Worm (Caenorhabditis elegans) whole organism, late embryonic: ENCODE measurements around the gene W04D2.4.

Experiments
- K02D7.2 ChIP-seq: sonication (generic microtip); optimal IDR thresholded peaks from 2 replicates; lab custom pipeline; 2017; ENCODE audit warnings: mild to moderate bottlenecking, missing genetic modification characterization, missing compliant biosample characterization
- T23F11.4 ChIP-seq: fragments of 200-800 bp; sonication (Bioruptor generic); optimal IDR thresholded peaks from 2 replicates; lab custom pipeline; 2018; ENCODE audit warnings: mild to moderate bottlenecking, missing genetic modification characterization, missing compliant biosample characterization
- ama-1 ChIP-seq: fragments of 150-350 bp; optimal IDR thresholded peaks from 2 replicates; lab custom pipeline; 2014
- ceh-14 ChIP-seq: sonication (generic microtip); optimal IDR thresholded peaks from 2 replicates; lab custom pipeline; 2016; ENCODE audit warnings: missing genotype, missing genetic modification characterization, missing compliant biosample characterization
- ceh-18 ChIP-seq: sonication (generic microtip); optimal IDR thresholded peaks from 2 replicates; lab custom pipeline; 2016; ENCODE audit warnings: missing genetic modification characterization, missing compliant biosample characterization
- ceh-24 ChIP-seq: sonication (generic microtip); optimal IDR thresholded peaks from 2 replicates; lab custom pipeline; 2016; ENCODE audit warnings: mild to moderate bottlenecking, missing genetic modification characterization, missing compliant biosample characterization
- ceh-30 ChIP-seq: fragments of 150-350 bp; optimal IDR thresholded peaks from 2 replicates; lab custom pipeline; 2014; ENCODE audit warnings: missing biosample characterization, missing genetic modification characterization
- ceh-31 ChIP-seq: sonication (generic microtip); optimal IDR thresholded peaks from 2 replicates; lab custom pipeline; 2016; ENCODE audit warnings: missing genetic modification characterization, missing compliant biosample characterization
- ceh-34 ChIP-seq: sonication (generic microtip); optimal IDR thresholded peaks from 2 replicates; lab custom pipeline; 2016; ENCODE audit warnings: mild to moderate bottlenecking, missing genetic modification characterization, missing compliant biosample characterization
- ceh-48 ChIP-seq: sonication (generic microtip); optimal IDR thresholded peaks from 2 replicates; lab custom pipeline; 2016; ENCODE audit warnings: missing genetic modification characterization, inconsistent platforms, missing compliant biosample characterization
- dve-1 ChIP-seq: sonication (generic microtip); optimal IDR thresholded peaks from 2 replicates; lab custom pipeline; 2017; ENCODE audit warnings: antibody characterized with exemption, mild to moderate bottlenecking, missing genetic modification characterization, missing compliant biosample characterization
- elt-2 ChIP-seq: sonication (generic microtip); optimal IDR thresholded peaks from 2 replicates; lab custom pipeline; 2016; ENCODE audit warnings: missing genetic modification reagents, missing genetic modification characterization, missing compliant biosample characterization
- elt-4 ChIP-seq: sonication (generic microtip); optimal IDR thresholded peaks from 2 replicates; lab custom pipeline; 2016; ENCODE audit warnings: missing genetic modification characterization, missing compliant biosample characterization
- ets-4 ChIP-seq: sonication (generic microtip); optimal IDR thresholded peaks from 2 replicates; lab custom pipeline; 2016; ENCODE audit warnings: missing genetic modification characterization, missing compliant biosample characterization
- hlh-13 ChIP-seq: fragments of 200-800 bp; sonication (Bioruptor generic); optimal IDR thresholded peaks from 2 replicates; lab custom pipeline; 2018; ENCODE audit warnings: mild to moderate bottlenecking, missing genetic modification characterization, missing compliant biosample characterization
- hlh-15 ChIP-seq: sonication (generic microtip); optimal IDR thresholded peaks from 2 replicates; lab custom pipeline; 2016; ENCODE audit warnings: missing genetic modification characterization, missing compliant biosample characterization
- hlh-6 ChIP-seq: sonication (generic microtip); optimal IDR thresholded peaks from 2 replicates; lab custom pipeline; 2016; ENCODE audit warnings: missing genotype, missing genetic modification characterization, missing compliant biosample characterization
- hlh-8 ChIP-seq: sonication (generic microtip); optimal IDR thresholded peaks from 2 replicates; lab custom pipeline; 2016; ENCODE audit warnings: missing genotype, missing genetic modification characterization, missing compliant biosample characterization
- madf-2 ChIP-seq: sonication (generic microtip); optimal IDR thresholded peaks from 2 replicates; lab custom pipeline; 2017; ENCODE audit warnings: missing genetic modification characterization, missing compliant biosample characterization
- odd-2 ChIP-seq: sonication (generic microtip); optimal IDR thresholded peaks from 2 replicates; lab custom pipeline; 2017; ENCODE audit warnings: antibody characterized with exemption, mild to moderate bottlenecking, missing genetic modification characterization, missing compliant biosample characterization
- pag-3 ChIP-seq: sonication (generic microtip); optimal IDR thresholded peaks from 2 replicates; lab custom pipeline; 2016; ENCODE audit warnings: missing compliant biosample characterization, missing genetic modification characterization, borderline replicate concordance
- pat-9 ChIP-seq: fragments of 200-800 bp; sonication (Bioruptor generic); optimal IDR thresholded peaks from 2 replicates; lab custom pipeline; 2018; ENCODE audit warnings: mild to moderate bottlenecking, missing genetic modification characterization, moderate library complexity, missing compliant biosample characterization
- pha-2 ChIP-seq: sonication (generic microtip); optimal IDR thresholded peaks from 2 replicates; lab custom pipeline; 2017; ENCODE audit warnings: mild to moderate bottlenecking, missing genetic modification characterization, missing compliant biosample characterization
- pha-4 ChIP-seq: fragments of 150-350 bp; optimal IDR thresholded peaks from 2 replicates; lab custom pipeline; 2018; ENCODE audit warnings: missing biosample characterization, missing genetic modification reagents, missing genetic modification characterization
- pqm-1 ChIP-seq: sonication (generic microtip); optimal IDR thresholded peaks from 2 replicates; lab custom pipeline; 2016; ENCODE audit warnings: missing genetic modification characterization, missing compliant biosample characterization
- sdc-2 ChIP-seq: sonication (generic microtip); optimal IDR thresholded peaks from 2 replicates; lab custom pipeline; 2016; ENCODE audit warnings: missing genotype, missing genetic modification characterization, missing compliant biosample characterization
- sox-2 ChIP-seq: fragments of 200-800 bp; sonication (Bioruptor generic); IDR thresholded peaks from 2 replicates; pipeline ENCODE4 v1.3.6; 2022; ENCODE audit warnings: missing genetic modification reagents, missing genetic modification characterization, missing compliant biosample characterization
- syd-9 ChIP-seq: sonication (generic microtip); optimal IDR thresholded peaks from 2 replicates; lab custom pipeline; 2016; ENCODE audit warnings: mild to moderate bottlenecking, missing genetic modification characterization, moderate library complexity, missing compliant biosample characterization
- tbx-2 ChIP-seq: sonication (generic microtip); optimal IDR thresholded peaks from 2 replicates; lab custom pipeline; 2016; ENCODE audit warnings: missing genetic modification characterization, missing compliant biosample characterization
- tbx-7 ChIP-seq: sonication (generic microtip); optimal IDR thresholded peaks from 2 replicates; lab custom pipeline; 2016; ENCODE audit warnings: missing genotype, missing genetic modification characterization, missing compliant biosample characterization
- ttx-3 ChIP-seq: sonication (generic microtip); optimal IDR thresholded peaks from 2 replicates; lab custom pipeline; 2016; ENCODE audit warnings: missing genetic modification reagents, missing genetic modification characterization, missing compliant biosample characterization
- unc-42 ChIP-seq: sonication (generic microtip); optimal IDR thresholded peaks from 2 replicates; lab custom pipeline; 2016; ENCODE audit warnings: missing genotype, missing genetic modification characterization, missing compliant biosample characterization
- unc-55 ChIP-seq: sonication (generic microtip); optimal IDR thresholded peaks from 2 replicates; lab custom pipeline; 2017; ENCODE audit warnings: missing biosample characterization, missing genetic modification reagents, missing genetic modification characterization
- unc-86 ChIP-seq: sonication (generic microtip); optimal IDR thresholded peaks from 2 replicates; lab custom pipeline; 2016; ENCODE audit warnings: missing genetic modification characterization, missing compliant biosample characterization
- zip-5 ChIP-seq: sonication (generic microtip); optimal IDR thresholded peaks from 2 replicates; lab custom pipeline; 2016; ENCODE audit warnings: missing genetic modification characterization, missing compliant biosample characterization
- ztf-16 ChIP-seq: sonication (generic microtip); optimal IDR thresholded peaks from 2 replicates; lab custom pipeline; 2017; ENCODE audit warnings: missing genetic modification characterization, missing compliant biosample characterization

W04D2.4 gene

DNA sequence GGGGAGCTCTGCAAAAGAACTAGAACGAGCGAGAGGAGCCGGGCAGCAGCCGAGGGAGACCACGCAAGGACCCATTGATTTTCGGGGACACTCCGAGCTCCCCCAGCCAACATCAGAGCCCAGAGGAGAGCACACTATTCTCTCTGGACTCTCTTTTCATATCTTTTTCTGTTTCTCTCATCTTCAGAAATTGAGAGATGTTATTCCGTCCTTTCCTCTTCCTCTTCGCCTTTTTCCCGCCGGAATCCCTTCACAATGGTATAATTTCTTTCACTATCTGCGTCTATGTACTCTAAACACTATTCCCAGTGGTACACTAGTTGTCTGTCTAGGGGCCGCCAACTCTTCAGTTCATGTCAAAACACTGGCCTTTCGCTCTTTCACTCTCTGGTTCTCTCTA, 32.2 kb downstream of the W04D2.4 start (continued):
- TF ChIP-seq tbx-7 (tag; lab: Kevin White, UChicago), result no peak
- no peak for TF ChIP-seq hlh-13 (GFP tag; lab: Kevin White, UChicago)
- TF ChIP-seq pqm-1 (tag; lab: Kevin White, UChicago), result no peak
- no peak for TF ChIP-seq pha-2 (tag; lab: Kevin White, UChicago)
- no peak for TF ChIP-seq pha-4 (tag; lab: Kevin White, UChicago)
- peak; percentile 90 for TF ChIP-seq unc-55 (GFP tag; lab: Kevin White, UChicago)
- TF ChIP-seq zip-5 (tag; lab: Kevin White, UChicago), result no peak
- no peak for TF ChIP-seq T23F11.4 (GFP tag; lab: Kevin White, UChicago)
- TF ChIP-seq elt-4 (tag; lab: Kevin White, UChicago), result no peak
- TF ChIP-seq syd-9 (tag; lab: Kevin White, UChicago), result peak; percentile 74
- no peak for TF ChIP-seq elt-2 (tag; lab: Kevin White, UChicago)
- no peak for TF ChIP-seq odd-2 (tag; lab: Kevin White, UChicago)
- TF ChIP-seq madf-2, result peak; percentile 44
- peak; percentile 92 for TF ChIP-seq ceh-48 (tag; lab: Kevin White, UChicago)
- no peak for TF ChIP-seq hlh-8 (tag; lab: Kevin White, UChicago)
- TF ChIP-seq ceh-24 (tag; lab: Kevin White, UChicago), result no peak
- TF ChIP-seq ceh-14 (tag; lab: Kevin White, UChicago), result peak; percentile 88
- TF ChIP-seq unc-42 (tag; lab: Kevin White, UChicago), result peak; percentile 92
- TF ChIP-seq ceh-31 (tag; lab: Kevin White, UChicago), result peak; percentile 88
- TF ChIP-seq pag-3 (tag; lab: Kevin White, UChicago), result peak; percentile 37
- TF ChIP-seq ceh-34 (tag; lab: Kevin White, UChicago), result peak; percentile 79
- no peak for TF ChIP-seq ama-1 (lab: Kevin White, UChicago)
- TF ChIP-seq K02D7.2 (tag; lab: Kevin White, UChicago), result no peak
- peak; percentile 83 for TF ChIP-seq tbx-2 (tag; lab: Kevin White, UChicago)
- no peak for TF ChIP-seq hlh-15 (tag; lab: Kevin White, UChicago)

ce11 chrV:12462908-12463307, 34.6 kb downstream of the W04D2.4 start, which contains the start of gene egl-10:
TSS of gene egl-10 (minus strand) at chrV:12463008.
- TF ChIP-seq ceh-48 (tag; lab: Kevin White, UChicago) (no peak), hlh-6 (tag; lab: Kevin White, UChicago) (no peak), hlh-13 (GFP tag; lab: Kevin White, UChicago) (no peak), pat-9 (no peak), dve-1 (tag; lab: Kevin White, UChicago) (no peak), unc-42 (tag; lab: Kevin White, UChicago) (no peak), hlh-8 (tag; lab: Kevin White, UChicago) (no peak)
- TF ChIP-seq, all 69 proteins: peak for 0

- TF ChIP-seq syd-9 (tag; lab: Kevin White, UChicago), result no peak
Measured at ce11 chrV:12460583-12460982, 37.0 kb downstream of the W04D2.4 start.

ce11 chrV:12455695-12456094, 41.9 kb downstream of the W04D2.4 start:
- TF ChIP-seq ceh-31 (tag; lab: Kevin White, UChicago), result no peak
- TF ChIP-seq, all 69 proteins: peak for 0

DNA sequence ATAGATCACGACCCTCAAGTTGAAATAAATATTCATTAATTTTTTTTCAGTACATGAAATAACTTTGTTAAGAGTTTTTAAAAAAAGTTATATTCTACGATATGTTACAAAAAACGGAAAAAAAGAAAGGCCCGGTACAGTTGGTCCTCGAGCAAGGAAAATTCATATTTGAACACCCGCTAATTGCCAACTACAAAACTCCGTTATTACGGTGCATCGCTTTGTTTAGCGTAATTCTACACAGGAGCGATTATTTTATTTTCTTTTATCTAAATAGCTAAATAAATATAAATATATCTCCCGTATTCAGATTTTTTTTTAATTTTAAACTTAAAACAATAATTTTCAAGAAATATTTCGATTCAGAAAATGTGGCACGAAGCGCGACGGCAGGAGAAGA, 47.1 kb downstream of the W04D2.4 start, which contains the start of gene F28C1.1:
Gene F28C1.1, plus strand, starts transcription at position 365 of the 400 bp plus-strand sequence.
- no peak for TF ChIP-seq pag-3 (tag; lab: Kevin White, UChicago)
- peak; percentile 11 for TF ChIP-seq elt-2 (tag; lab: Kevin White, UChicago)

ce11 chrV:12449902-12450301, 47.7 kb downstream of the W04D2.4 start, which contains the start of gene C54D10.10:
TSS of gene C54D10.10 (minus strand) at chrV:12450002.
- TF ChIP-seq unc-86 (tag; lab: Kevin White, UChicago) (no peak), hlh-8 (tag; lab: Kevin White, UChicago) (no peak), ceh-30 (tag; lab: Kevin White, UChicago) (no peak), ets-4 (no peak), ceh-18 (no peak), sdc-2 (tag; lab: Kevin White, UChicago) (no peak), elt-4 (tag; lab: Kevin White, UChicago) (no peak), ztf-16 (tag; lab: Kevin White, UChicago) (no peak), K02D7.2 (tag; lab: Kevin White, UChicago) (no peak), ttx-3 (tag; lab: Kevin White, UChicago) (no peak), ceh-48 (tag; lab: Kevin White, UChicago) (no peak), odd-2 (tag; lab: Kevin White, UChicago) (no peak), sox-2 (GFP tag; lab: Robert Waterston, UW) (no peak)
- TF ChIP-seq, all 69 proteins: peak for 0
